Worm (Caenorhabditis elegans): ENCODE results near the gene nhr-48.

- TF ChIP-seq nhr-28 (tag; optimal IDR thresholded peaks at IDR 0.05) (no peak), nhr-12 (tag; optimal IDR thresholded peaks at IDR 0.05) (no peak), bed-3 (GFP tag; optimal IDR thresholded peaks at IDR 0.05) (no peak), lin-32 (GFP tag; optimal IDR thresholded peaks at IDR 0.05) (no peak), lsy-2 (tag; optimal IDR thresholded peaks at IDR 0.05) (no peak), pha-4 (tag; optimal IDR thresholded peaks at IDR 0.05) (no peak), ham-2 (GFP tag; optimal IDR thresholded peaks at IDR 0.05) (no peak), elt-1 (tag; optimal IDR thresholded peaks at IDR 0.05; ENCODE audit: borderline replicate concordance, insufficient read depth) (no peak), flh-1 (GFP tag; optimal IDR thresholded peaks at IDR 0.05) (no peak)
These were observed 39.8 kb downstream of the nhr-48 start for ce11 chrX:15747814-15748213.
